Worm (Caenorhabditis elegans): ENCODE data around the gene memi-3.

memi-3 gene

DNA sequence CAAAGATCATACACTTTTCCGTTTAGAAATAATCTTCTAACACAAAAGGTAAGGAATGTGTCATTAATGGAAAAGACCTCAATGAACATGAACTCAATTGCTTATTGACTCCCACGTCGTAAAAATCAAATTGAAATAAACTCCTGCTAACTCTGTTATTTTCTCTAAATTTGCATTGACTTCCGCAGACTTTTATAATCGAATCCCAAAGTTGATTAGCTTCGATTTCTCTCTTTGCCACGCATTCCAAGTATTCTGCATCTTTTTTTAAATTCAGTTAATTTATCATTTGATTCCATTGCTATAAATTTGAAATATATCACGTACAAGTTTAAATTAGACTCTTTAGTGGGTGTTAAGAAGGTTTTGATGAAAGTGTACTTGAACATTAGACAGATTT is 14.5 kb downstream of the memi-3 start:
- no peak for TF ChIP-seq zip-4 (GFP tag; optimal IDR thresholded peaks at IDR 0.05)
- TF ChIP-seq unc-86 (tag; optimal IDR thresholded peaks at IDR 0.05), result no peak
- TF ChIP-seq sox-4 (tag; optimal IDR thresholded peaks at IDR 0.05), result no peak
- TF ChIP-seq nhr-47 (tag; optimal IDR thresholded peaks at IDR 0.05), result peak; percentile 81
- TF ChIP-seq efl-3 (GFP tag; optimal IDR thresholded peaks at IDR 0.05), result no peak
- no peak for TF ChIP-seq fkh-10 (GFP tag; optimal IDR thresholded peaks at IDR 0.05)
- no peak for TF ChIP-seq aly-2 (tag; optimal IDR thresholded peaks at IDR 0.05)
- no peak for TF ChIP-seq zag-1 (tag; optimal IDR thresholded peaks at IDR 0.05)
- TF ChIP-seq ceh-88 (GFP tag; IDR thresholded peaks at IDR 0.05), result no peak
- TF ChIP-seq snu-23 (GFP tag; optimal IDR thresholded peaks at IDR 0.05), result no peak
- TF ChIP-seq alr-1 (tag; optimal IDR thresholded peaks at IDR 0.05; ENCODE audit: borderline replicate concordance), result no peak
- no peak for TF ChIP-seq mef-2 (tag; optimal IDR thresholded peaks at IDR 0.05)
- TF ChIP-seq nhr-76 (tag; optimal IDR thresholded peaks at IDR 0.05), result no peak
- no peak for TF ChIP-seq irx-1 (tag; optimal IDR thresholded peaks at IDR 0.05)
- peak; percentile 49 for TF ChIP-seq lin-14 (GFP tag; optimal IDR thresholded peaks at IDR 0.05)
- no peak for TF ChIP-seq fos-1 (tag; optimal IDR thresholded peaks at IDR 0.05)
- no peak for TF ChIP-seq aha-1 (tag; optimal IDR thresholded peaks at IDR 0.05)
- TF ChIP-seq ztf-4 (tag; optimal IDR thresholded peaks at IDR 0.05), result no peak
- no peak for TF ChIP-seq ceh-90 (tag; optimal IDR thresholded peaks at IDR 0.05)
- TF ChIP-seq snpc-4 (tag; optimal IDR thresholded peaks at IDR 0.05), result no peak
- TF ChIP-seq elt-3 (tag; optimal IDR thresholded peaks at IDR 0.05), result no peak
- peak in 1 of 2 experiments; percentile 29 for TF ChIP-seq lsy-2 (tag; optimal IDR thresholded peaks at IDR 0.05)
- no peak for TF ChIP-seq mdl-1 (tag; optimal IDR thresholded peaks at IDR 0.05)
- no peak for TF ChIP-seq nhr-77 (tag; optimal IDR thresholded peaks at IDR 0.05)
- no peak for TF ChIP-seq nhr-90 (tag; optimal IDR thresholded peaks at IDR 0.05; ENCODE audit: poor library complexity)
- TF ChIP-seq hpl-2 (GFP tag; optimal IDR thresholded peaks at IDR 0.05), result no peak
- TF ChIP-seq unc-130 (tag; optimal IDR thresholded peaks at IDR 0.05), result no peak
- TF ChIP-seq fkh-8 (tag; optimal IDR thresholded peaks at IDR 0.05), result peak; percentile 63
- no peak for TF ChIP-seq efl-1 (optimal IDR thresholded peaks at IDR 0.05)
- TF ChIP-seq efl-1 (GFP tag; optimal IDR thresholded peaks at IDR 0.05 in 1 of 2), result no peak
- peak; percentile 74 for TF ChIP-seq egl-13 (tag; optimal IDR thresholded peaks at IDR 0.05)
- no peak for TF ChIP-seq C34B4.2 (tag; optimal IDR thresholded peaks at IDR 0.05)
- no peak for TF ChIP-seq unc-98 (GFP tag; IDR thresholded peaks at IDR 0.05)
- no peak for TF ChIP-seq lin-13 (GFP tag; optimal IDR thresholded peaks at IDR 0.05)
- no peak for TF ChIP-seq fkh-4 (tag; optimal IDR thresholded peaks at IDR 0.05; ENCODE audit: borderline replicate concordance)
- no peak for TF ChIP-seq isw-1 (GFP tag; IDR thresholded peaks at IDR 0.05)
- TF ChIP-seq F16B12.6 (tag; optimal IDR thresholded peaks at IDR 0.05), result no peak
- no peak for TF ChIP-seq nhr-20 (tag; optimal IDR thresholded peaks at IDR 0.05)
- TF ChIP-seq lin-35 (GFP tag; optimal IDR thresholded peaks at IDR 0.05), result no peak
- no peak for TF ChIP-seq jun-1 (tag; optimal IDR thresholded peaks at IDR 0.05)
- TF ChIP-seq ceh-82 (tag; optimal IDR thresholded peaks at IDR 0.05), result no peak
- TF ChIP-seq ama-1 (optimal IDR thresholded peaks at IDR 0.05), result no peak
- TF ChIP-seq skn-1 (tag; optimal IDR thresholded peaks at IDR 0.05), result no peak
- TF ChIP-seq Y116A8C.19 (tag; optimal IDR thresholded peaks at IDR 0.05; ENCODE audit: borderline replicate concordance), result no peak
- TF ChIP-seq nhr-19 (GFP tag; conservative IDR thresholded peaks at IDR 0.05), result no peak
- TF ChIP-seq xbp-1 (tag; optimal IDR thresholded peaks at IDR 0.05), result no peak
- TF ChIP-seq blmp-1 (tag; optimal IDR thresholded peaks at IDR 0.05), result no peak
- no peak for TF ChIP-seq ceh-8 (GFP tag; optimal IDR thresholded peaks at IDR 0.05)
- no peak for TF ChIP-seq unc-30 (tag; optimal IDR thresholded peaks at IDR 0.05)
- no peak for TF ChIP-seq nhr-12 (tag; optimal IDR thresholded peaks at IDR 0.05)
- no peak for TF ChIP-seq hlh-17 (GFP tag; optimal IDR thresholded peaks at IDR 0.05; ENCODE audit: borderline replicate concordance)
- no peak for TF ChIP-seq lir-3 (tag; optimal IDR thresholded peaks at IDR 0.05; ENCODE audit: poor library complexity)
- no peak for TF ChIP-seq ets-5 (GFP tag; IDR thresholded peaks at IDR 0.05)
- no peak for TF ChIP-seq sptf-1 (tag; optimal IDR thresholded peaks at IDR 0.05)
- TF ChIP-seq nhr-28 (tag; optimal IDR thresholded peaks at IDR 0.05), result no peak
